Worm (Caenorhabditis elegans): Measurements from ENCODE around the gene sfxn-2.
A peak's percentile ranks its signal among the peaks of the same experiment; 100 is the strongest.

sfxn-2 gene

ce11 chrX:7906430-7907014, 51.6 kb downstream of the sfxn-2 start, which contains the start of gene C39D10.1 (continued):
- TF ChIP-seq efl-1 (GFP tag; optimal IDR thresholded peaks at IDR 0.05) (no peak), ets-4 (GFP tag; optimal IDR thresholded peaks at IDR 0.05) (no peak), B0336.3 (GFP tag; IDR thresholded peaks at IDR 0.05) (no peak), D2030.7 (GFP tag; IDR thresholded peaks at IDR 0.05) (peak; percentile 64), Y53F4B.3 (GFP tag; IDR thresholded peaks at IDR 0.05) (no peak), nfya-1 (tag; optimal IDR thresholded peaks at IDR 0.05; ENCODE audit: borderline replicate concordance, insufficient read depth) (no peak), Y56A3A.18 (GFP tag; IDR thresholded peaks at IDR 0.05) (0 out of 2 replicates have a peak, but pooled peaks have one; percentile 55), rec-8 (tag; optimal IDR thresholded peaks at IDR 0.05) (peak; percentile 9 to 13), atf-7 (tag; optimal IDR thresholded peaks at IDR 0.05) (no peak), egl-18 (GFP tag; IDR thresholded peaks at IDR 0.05) (no peak), madf-10 (tag; optimal IDR thresholded peaks at IDR 0.05) (peak; percentile 21), lir-1 (GFP tag; conservative IDR thresholded peaks at IDR 0.05) (no peak), mxl-1 (tag; optimal IDR thresholded peaks at IDR 0.05) (peak; percentile 15), akir-1 (GFP tag; optimal IDR thresholded peaks at IDR 0.05) (no peak), Y95B8A.8 (GFP tag; IDR thresholded peaks at IDR 0.05) (no peak), tbx-9 (tag; optimal IDR thresholded peaks at IDR 0.05; ENCODE audit: borderline replicate concordance) (no peak), lsl-1 (GFP tag; optimal IDR thresholded peaks at IDR 0.05) (no peak), madf-3 (GFP tag; IDR thresholded peaks at IDR 0.05) (no peak), sptf-2 (GFP tag; optimal IDR thresholded peaks at IDR 0.05) (no peak), B0019.2 (GFP tag; conservative IDR thresholded peaks at IDR 0.05) (no peak), lin-40 (tag; optimal IDR thresholded peaks at IDR 0.05) (peak; percentile 8), nhr-179 (tag; optimal IDR thresholded peaks at IDR 0.05) (no peak), unc-130 (GFP tag; optimal IDR thresholded peaks at IDR 0.05) (no peak), F57A8.1 (GFP tag; optimal IDR thresholded peaks at IDR 0.05) (no peak), ztf-6 (GFP tag; IDR thresholded peaks at IDR 0.05) (no peak), hmg-20 (GFP tag; IDR thresholded peaks at IDR 0.05) (no peak), F57C9.4 (tag; optimal IDR thresholded peaks at IDR 0.05) (no peak), lin-35 (GFP tag; optimal IDR thresholded peaks at IDR 0.05) (no peak), ztf-25 (GFP tag; IDR thresholded peaks at IDR 0.05) (no peak), F37B4.10 (GFP tag; IDR thresholded peaks at IDR 0.05) (no peak), nhr-90 (tag; optimal IDR thresholded peaks at IDR 0.05) (peak; percentile 71), F10E7.11 (tag; optimal IDR thresholded peaks at IDR 0.05) (no peak), nhr-80 (tag; optimal IDR thresholded peaks at IDR 0.05) (no peak), egrh-3 (GFP tag; IDR thresholded peaks at IDR 0.05) (no peak), aptf-2 (GFP tag; conservative IDR thresholded peaks at IDR 0.05) (no peak), attf-3 (GFP tag; conservative IDR thresholded peaks at IDR 0.05) (no peak), F52B5.7 (tag; optimal IDR thresholded peaks at IDR 0.05) (no peak), ZK185.1 (tag; optimal IDR thresholded peaks at IDR 0.05; ENCODE audit: poor library complexity, severe bottlenecking) (peak; percentile 58), ccch-3 (GFP tag; optimal IDR thresholded peaks at IDR 0.05) (no peak), die-1 (tag; optimal IDR thresholded peaks at IDR 0.05) (peak; percentile 69), mes-4 (tag; optimal IDR thresholded peaks at IDR 0.05) (peak; percentile 26), mel-28 (tag; optimal IDR thresholded peaks at IDR 0.05; ENCODE audit: borderline replicate concordance) (no peak), rpc-1 (optimal IDR thresholded peaks at IDR 0.05) (peak; percentile 81), rpc-1 (tag; optimal IDR thresholded peaks at IDR 0.05) (peak; percentile 92), sea-2 (GFP tag; IDR thresholded peaks at IDR 0.05) (no peak), B0261.1 (tag; optimal IDR thresholded peaks at IDR 0.05) (peak; percentile 78), pbrm-1 (GFP tag; IDR thresholded peaks at IDR 0.05) (peak; percentile 24; the same call in 1 of the 2 replicates), ceh-40 (GFP tag; IDR thresholded peaks at IDR 0.05) (0 out of 2 replicates have a peak, but pooled peaks have one; percentile 47), T26A5.8 (tag; optimal IDR thresholded peaks at IDR 0.05) (no peak)
